Worm (Caenorhabditis elegans): ENCODE results near the gene gldi-10.

Gene gldi-10

DNA sequence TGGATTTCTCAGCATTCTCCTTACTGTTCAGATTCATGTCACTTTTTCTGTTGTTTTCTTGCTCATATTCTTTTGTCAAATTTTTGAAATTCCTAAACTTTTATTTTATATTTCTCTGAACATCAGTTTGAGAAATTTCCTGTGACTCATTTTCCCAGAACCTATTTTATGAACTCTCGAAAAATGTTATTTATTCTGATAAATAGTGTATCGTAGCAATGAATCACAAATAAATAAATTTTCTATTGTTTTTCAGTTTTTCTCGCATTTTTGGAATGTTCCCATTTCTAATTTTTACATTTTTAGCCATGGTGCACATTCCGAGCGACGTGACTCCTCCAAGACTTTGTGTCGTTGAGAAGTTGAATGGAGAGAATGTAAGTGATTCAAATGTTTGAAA is 19.8 kb downstream of the gldi-10 start, which contains the start of gene nrfl-1:
Gene nrfl-1, plus strand, starts transcription at position 301 of the 400 bp plus-strand sequence.
- TF ChIP-seq ztf-23 (GFP tag; IDR thresholded peaks at IDR 0.05) (no peak), flt-1 (GFP tag; IDR thresholded peaks at IDR 0.05) (no peak), ztf-29 (GFP tag; IDR thresholded peaks at IDR 0.05) (no peak), med-1 (GFP tag; optimal IDR thresholded peaks at IDR 0.05; ENCODE audit: insufficient read depth) (no peak), cog-1 (tag; optimal IDR thresholded peaks at IDR 0.05) (no peak), tab-1 (GFP tag; IDR thresholded peaks at IDR 0.05) (no peak), T22C8.4 (GFP tag; IDR thresholded peaks at IDR 0.05) (no peak), klf-2 (GFP tag; conservative IDR thresholded peaks at IDR 0.05) (no peak), ref-1 (GFP tag; conservative IDR thresholded peaks at IDR 0.05) (no peak)

DNA sequence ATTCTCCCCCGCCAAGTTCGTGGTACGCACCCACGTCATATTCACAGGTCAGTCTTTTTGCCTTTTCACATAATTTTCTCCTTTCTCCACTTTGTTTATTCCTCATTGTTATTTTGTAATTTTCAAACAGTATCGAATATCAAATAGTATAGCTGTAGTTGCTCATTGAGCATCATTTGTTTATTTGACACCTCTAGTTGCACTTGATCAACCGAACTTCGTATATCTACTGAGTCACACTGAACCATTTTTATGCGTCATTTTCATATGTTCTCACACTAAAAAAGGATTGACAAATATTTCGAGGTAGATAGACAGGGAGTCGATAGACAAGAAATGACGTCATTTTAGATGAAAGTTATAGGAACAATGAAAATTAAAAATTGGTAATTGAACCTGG is 21.2 kb downstream of the gldi-10 start:
- TF ChIP-seq ref-1 (GFP tag; conservative IDR thresholded peaks at IDR 0.05): no peak
- no peak for TF ChIP-seq ztf-23 (GFP tag; IDR thresholded peaks at IDR 0.05)
- TF ChIP-seq tab-1 (GFP tag; IDR thresholded peaks at IDR 0.05): no peak
- no peak for TF ChIP-seq klf-2 (GFP tag; conservative IDR thresholded peaks at IDR 0.05)
- TF ChIP-seq ztf-29 (GFP tag; IDR thresholded peaks at IDR 0.05): no peak
- TF ChIP-seq flt-1 (GFP tag; IDR thresholded peaks at IDR 0.05): no peak
- no peak for TF ChIP-seq cog-1 (tag; optimal IDR thresholded peaks at IDR 0.05)
- TF ChIP-seq med-1 (GFP tag; optimal IDR thresholded peaks at IDR 0.05; ENCODE audit: insufficient read depth): no peak
- no peak for TF ChIP-seq T22C8.4 (GFP tag; IDR thresholded peaks at IDR 0.05)

DNA sequence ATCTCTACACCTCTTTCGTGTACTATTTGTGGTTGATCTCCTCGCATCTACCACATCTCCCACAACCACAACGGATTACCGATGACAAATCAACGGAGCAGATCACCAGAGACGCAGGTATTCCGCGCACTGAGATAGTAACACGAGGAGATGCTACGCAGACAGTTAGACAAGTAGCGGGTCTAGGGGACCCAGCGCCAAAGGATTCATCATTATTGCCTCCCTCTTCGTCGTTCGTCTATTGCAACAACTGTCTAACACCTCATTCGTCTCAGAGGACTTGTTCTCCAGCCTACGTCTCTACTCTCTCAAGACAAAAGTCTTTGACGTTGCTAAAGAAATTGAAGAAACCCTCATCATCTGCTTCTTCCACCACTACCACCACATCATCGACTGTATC is 22.5 kb downstream of the gldi-10 start:
- TF ChIP-seq klf-2 (GFP tag; conservative IDR thresholded peaks at IDR 0.05) (no peak), cog-1 (tag; optimal IDR thresholded peaks at IDR 0.05) (no peak), tab-1 (GFP tag; IDR thresholded peaks at IDR 0.05) (no peak), ztf-23 (GFP tag; IDR thresholded peaks at IDR 0.05) (no peak), ref-1 (GFP tag; conservative IDR thresholded peaks at IDR 0.05) (no peak), ztf-29 (GFP tag; IDR thresholded peaks at IDR 0.05) (no peak), flt-1 (GFP tag; IDR thresholded peaks at IDR 0.05) (no peak), med-1 (GFP tag; optimal IDR thresholded peaks at IDR 0.05; ENCODE audit: insufficient read depth) (no peak), T22C8.4 (GFP tag; IDR thresholded peaks at IDR 0.05) (no peak)

DNA sequence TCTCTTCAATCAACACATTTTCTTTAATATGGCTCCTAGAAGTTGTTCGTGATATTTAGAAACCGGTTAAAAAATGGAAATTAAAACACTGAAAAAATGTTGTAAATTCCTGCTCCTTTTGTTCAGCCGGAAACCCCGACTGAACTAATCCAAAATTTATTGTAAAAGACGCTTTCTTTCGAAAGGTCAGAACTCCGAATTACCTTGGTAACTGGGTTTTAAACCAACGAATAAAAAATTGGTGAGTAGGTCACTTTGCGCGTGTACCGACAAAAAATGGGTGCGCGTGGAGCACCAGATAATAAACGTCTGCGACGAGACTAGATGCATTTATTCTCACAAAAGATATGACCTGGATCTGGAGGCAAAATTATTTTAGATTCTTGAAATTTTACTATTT is 31.6 kb downstream of the gldi-10 start:
- TF ChIP-seq ref-1 (GFP tag; conservative IDR thresholded peaks at IDR 0.05): no peak
- no peak for TF ChIP-seq T22C8.4 (GFP tag; IDR thresholded peaks at IDR 0.05)
- no peak for TF ChIP-seq flt-1 (GFP tag; IDR thresholded peaks at IDR 0.05)
- TF ChIP-seq klf-2 (GFP tag; conservative IDR thresholded peaks at IDR 0.05): no peak
- TF ChIP-seq cog-1 (tag; optimal IDR thresholded peaks at IDR 0.05): no peak
- no peak for TF ChIP-seq tab-1 (GFP tag; IDR thresholded peaks at IDR 0.05)
- TF ChIP-seq med-1 (GFP tag; optimal IDR thresholded peaks at IDR 0.05; ENCODE audit: insufficient read depth): no peak
- no peak for TF ChIP-seq ztf-29 (GFP tag; IDR thresholded peaks at IDR 0.05)
- no peak for TF ChIP-seq ztf-23 (GFP tag; IDR thresholded peaks at IDR 0.05)

DNA sequence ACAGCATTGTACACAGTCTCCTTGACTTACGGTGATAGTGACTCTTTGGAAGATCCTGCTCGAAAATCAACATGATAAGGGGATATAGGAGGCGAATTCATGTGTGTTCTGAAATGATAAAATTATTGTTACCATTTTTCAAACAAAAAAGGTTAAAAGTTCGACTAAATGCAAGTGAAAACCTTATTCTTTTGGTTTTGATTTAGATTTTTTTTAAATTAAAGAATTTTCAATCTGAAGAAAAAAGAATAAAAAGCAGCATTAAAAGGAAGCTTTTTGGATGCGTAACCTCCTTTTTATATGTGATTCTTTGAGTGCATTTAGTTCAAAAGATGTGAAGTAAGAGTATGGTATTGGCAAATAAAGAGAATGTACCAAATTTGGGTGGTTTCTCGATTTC is 36.3 kb downstream of the gldi-10 start, which contains the start of gene delm-1:
Gene delm-1, minus strand, starts transcription at position 101 of the 400 bp plus-strand sequence.
- no peak for TF ChIP-seq cog-1 (tag; optimal IDR thresholded peaks at IDR 0.05)
- no peak for TF ChIP-seq klf-2 (GFP tag; conservative IDR thresholded peaks at IDR 0.05)
- no peak for TF ChIP-seq T22C8.4 (GFP tag; IDR thresholded peaks at IDR 0.05)
- TF ChIP-seq ztf-23 (GFP tag; IDR thresholded peaks at IDR 0.05): no peak
- TF ChIP-seq tab-1 (GFP tag; IDR thresholded peaks at IDR 0.05): no peak
- TF ChIP-seq ztf-29 (GFP tag; IDR thresholded peaks at IDR 0.05): no peak
- no peak for TF ChIP-seq ref-1 (GFP tag; conservative IDR thresholded peaks at IDR 0.05)
- TF ChIP-seq flt-1 (GFP tag; IDR thresholded peaks at IDR 0.05): no peak

DNA sequence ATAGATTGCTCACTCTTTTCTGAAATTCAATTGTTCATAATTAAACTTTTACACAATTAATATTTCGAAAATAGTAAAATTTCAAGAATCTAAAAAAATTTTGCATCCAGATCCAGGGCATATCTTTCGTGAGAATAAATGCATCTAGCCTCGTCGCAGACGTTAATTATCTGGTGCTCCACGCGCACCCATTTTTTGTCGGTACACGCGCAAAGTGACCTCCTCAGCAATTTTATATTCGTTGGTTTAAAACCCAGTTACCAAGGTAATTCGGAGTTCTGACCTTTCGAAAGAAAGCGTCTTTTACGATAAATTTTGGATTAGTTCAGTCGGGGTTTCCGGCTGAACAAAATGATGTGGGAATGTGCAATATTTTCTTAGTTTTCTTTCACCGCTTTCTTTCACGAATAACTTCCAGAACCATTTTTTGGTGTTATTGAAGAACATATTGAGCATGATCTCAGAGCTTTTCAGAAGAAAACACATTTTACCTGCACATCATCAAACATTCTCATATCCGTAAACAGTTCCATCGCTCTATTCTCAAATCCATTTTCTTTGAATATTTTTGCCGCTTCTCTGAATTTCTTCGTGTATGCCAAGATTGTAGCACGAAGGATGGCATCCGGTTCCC is 41.2 kb downstream of the gldi-10 start:
- no peak for TF ChIP-seq ztf-23 (GFP tag; IDR thresholded peaks at IDR 0.05)
- no peak for TF ChIP-seq flt-1 (GFP tag; IDR thresholded peaks at IDR 0.05)
- TF ChIP-seq klf-2 (GFP tag; conservative IDR thresholded peaks at IDR 0.05): no peak
- TF ChIP-seq T22C8.4 (GFP tag; IDR thresholded peaks at IDR 0.05): no peak
- TF ChIP-seq med-1 (GFP tag; optimal IDR thresholded peaks at IDR 0.05; ENCODE audit: insufficient read depth): no peak
- TF ChIP-seq ztf-29 (GFP tag; IDR thresholded peaks at IDR 0.05): no peak
- no peak for TF ChIP-seq ref-1 (GFP tag; conservative IDR thresholded peaks at IDR 0.05)
- TF ChIP-seq tab-1 (GFP tag; IDR thresholded peaks at IDR 0.05): no peak

DNA sequence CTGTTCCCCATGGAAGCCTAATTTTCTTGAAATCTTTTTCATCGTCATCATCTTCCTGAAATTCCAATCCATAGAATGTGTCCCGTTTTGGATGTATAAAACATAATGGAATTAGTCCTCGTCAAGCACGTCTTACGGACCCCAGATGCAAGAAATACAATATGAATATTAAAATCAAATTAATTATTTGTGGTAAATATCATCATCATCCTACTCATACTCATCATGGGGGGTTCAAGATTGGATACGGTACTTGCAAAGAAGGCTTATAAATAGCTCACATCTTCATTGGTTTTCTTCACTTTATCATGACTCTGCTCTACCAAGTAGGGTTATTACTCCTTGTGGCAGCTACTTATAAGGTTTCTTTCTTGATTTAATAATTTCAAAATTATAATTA is 45.4 kb downstream of the gldi-10 start, which contains the start of gene flp-1:
Gene flp-1, plus strand, starts transcription at position 301 of the 400 bp plus-strand sequence.
- TF ChIP-seq T22C8.4 (GFP tag; IDR thresholded peaks at IDR 0.05): no peak
- TF ChIP-seq klf-2 (GFP tag; conservative IDR thresholded peaks at IDR 0.05): no peak
- TF ChIP-seq ref-1 (GFP tag; conservative IDR thresholded peaks at IDR 0.05): no peak
- no peak for TF ChIP-seq flt-1 (GFP tag; IDR thresholded peaks at IDR 0.05)
- TF ChIP-seq cog-1 (tag; optimal IDR thresholded peaks at IDR 0.05): no peak
- TF ChIP-seq ztf-23 (GFP tag; IDR thresholded peaks at IDR 0.05): no peak
- no peak for TF ChIP-seq med-1 (GFP tag; optimal IDR thresholded peaks at IDR 0.05; ENCODE audit: insufficient read depth)
- no peak for TF ChIP-seq tab-1 (GFP tag; IDR thresholded peaks at IDR 0.05)
- TF ChIP-seq ztf-29 (GFP tag; IDR thresholded peaks at IDR 0.05): no peak

DNA sequence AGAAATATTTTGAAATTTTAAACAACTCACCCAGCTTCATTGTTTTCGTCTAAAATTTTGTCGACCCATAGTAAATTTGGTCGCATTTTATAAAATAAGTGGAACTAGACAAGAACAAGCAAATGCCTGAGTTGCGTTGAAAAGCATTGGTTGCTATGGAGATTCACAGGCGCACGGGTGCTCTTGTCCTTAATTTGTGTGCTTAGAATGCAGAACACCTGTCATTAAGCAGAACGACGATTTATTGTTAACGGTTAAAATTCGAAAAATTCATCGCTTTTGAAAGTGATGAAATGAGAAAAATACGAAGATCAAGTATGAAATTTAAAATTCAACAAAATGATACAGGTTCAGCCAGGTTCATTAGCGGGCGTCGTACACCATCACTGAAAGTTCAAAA is 47.1 kb downstream of the gldi-10 start, which contains the start of gene daf-10:
Gene daf-10, minus strand, starts transcription at position 101 of the 400 bp plus-strand sequence.
- TF ChIP-seq ref-1 (GFP tag; conservative IDR thresholded peaks at IDR 0.05) (no peak), T22C8.4 (GFP tag; IDR thresholded peaks at IDR 0.05) (no peak), ztf-29 (GFP tag; IDR thresholded peaks at IDR 0.05) (no peak), tab-1 (GFP tag; IDR thresholded peaks at IDR 0.05) (no peak), med-1 (GFP tag; optimal IDR thresholded peaks at IDR 0.05; ENCODE audit: insufficient read depth) (no peak), klf-2 (GFP tag; conservative IDR thresholded peaks at IDR 0.05) (no peak), flt-1 (GFP tag; IDR thresholded peaks at IDR 0.05) (no peak), ztf-23 (GFP tag; IDR thresholded peaks at IDR 0.05) (no peak), cog-1 (tag; optimal IDR thresholded peaks at IDR 0.05) (no peak)

DNA sequence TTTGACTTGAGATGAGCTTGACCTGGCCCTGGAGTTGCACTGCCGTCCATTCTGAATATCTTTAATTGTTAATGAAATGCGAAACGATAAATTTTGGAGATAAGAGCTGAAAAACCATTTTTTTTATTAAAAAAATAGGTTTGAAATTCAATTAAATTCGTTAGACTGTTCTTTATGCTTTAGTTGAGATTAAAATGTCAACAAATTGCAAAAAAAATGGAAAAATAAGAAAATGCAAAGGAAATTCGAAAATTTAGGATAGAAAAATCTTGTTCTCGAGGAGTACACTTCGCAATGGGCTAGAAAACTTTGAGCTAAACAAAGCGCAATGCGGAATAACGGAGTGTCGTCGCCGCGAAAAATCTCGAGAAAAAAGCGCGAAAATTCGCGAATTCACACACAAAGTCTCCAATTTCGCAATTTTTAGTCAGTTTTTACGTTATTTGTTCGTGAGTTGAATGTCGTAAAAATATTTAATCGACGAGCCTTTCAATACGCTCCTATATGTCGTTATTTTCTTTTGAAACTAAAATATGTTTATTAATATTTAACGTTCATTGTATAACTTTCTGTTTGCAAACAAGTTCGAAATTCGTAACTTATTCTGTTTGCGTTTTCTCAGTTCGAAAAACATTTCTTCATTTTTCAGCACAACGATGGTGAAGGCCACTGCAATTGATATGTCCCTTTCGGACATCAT is 47.9 kb downstream of the gldi-10 start, which contains the start of the genes rpb-12 and aly-2:
Gene rpb-12, minus strand, starts transcription at position 51 of the 700 bp plus-strand sequence.
Gene aly-2, plus strand, starts transcription at position 650 of the 700 bp plus-strand sequence.
- TF ChIP-seq T22C8.4 (GFP tag; IDR thresholded peaks at IDR 0.05) (no peak), med-1 (GFP tag; optimal IDR thresholded peaks at IDR 0.05; ENCODE audit: insufficient read depth) (no peak), ref-1 (GFP tag; conservative IDR thresholded peaks at IDR 0.05) (no peak), ztf-29 (GFP tag; IDR thresholded peaks at IDR 0.05) (no peak), ztf-23 (GFP tag; IDR thresholded peaks at IDR 0.05) (no peak)

Data from whole organism, midembryonic.